Worm (Caenorhabditis elegans): Measurements from ENCODE around the gene K09C4.5.

Gene K09C4.5

ce11 chrX:3247768-3248167, 34.7 kb upstream of the K09C4.5 start:
- TF ChIP-seq mbf-1 (tag; optimal IDR thresholded peaks at IDR 0.05) (no peak), nhr-12 (tag; optimal IDR thresholded peaks at IDR 0.05) (no peak), ztf-1 (GFP tag; conservative IDR thresholded peaks at IDR 0.05) (no peak), alr-1 (tag; optimal IDR thresholded peaks at IDR 0.05) (no peak), nhr-6 (tag; optimal IDR thresholded peaks at IDR 0.05) (no peak), fos-1 (tag; optimal IDR thresholded peaks at IDR 0.05) (no peak), C34F6.9 (tag; optimal IDR thresholded peaks at IDR 0.05) (no peak), elt-3 (tag; optimal IDR thresholded peaks at IDR 0.05) (no peak), R02D3.7 (tag; optimal IDR thresholded peaks at IDR 0.05) (no peak)

ce11 chrX:3250481-3251091, 31.8 kb upstream of the K09C4.5 start, which contains the start of gene pqn-37:
Gene pqn-37, minus strand, starts transcription at chrX:3250531.
- no peak for TF ChIP-seq unc-39 (tag; optimal IDR thresholded peaks at IDR 0.05)
- peak; percentile 64 for TF ChIP-seq nhr-25 (tag; optimal IDR thresholded peaks at IDR 0.05)
- no peak for TF ChIP-seq ama-1 (optimal IDR thresholded peaks at IDR 0.05)
- no peak for TF ChIP-seq R02D3.7 (tag; optimal IDR thresholded peaks at IDR 0.05)

- no peak for TF ChIP-seq unc-55 (GFP tag; optimal IDR thresholded peaks at IDR 0.05)
- TF ChIP-seq unc-62 (GFP tag; optimal IDR thresholded peaks at IDR 0.05), result no peak
- no peak for TF ChIP-seq nhr-129 (tag; optimal IDR thresholded peaks at IDR 0.05)
- TF ChIP-seq nhr-237 (tag; optimal IDR thresholded peaks at IDR 0.05), result no peak
- no peak for TF ChIP-seq F13H6.1 (tag; optimal IDR thresholded peaks at IDR 0.05)
- TF ChIP-seq alr-1 (tag; optimal IDR thresholded peaks at IDR 0.05), result no peak
- TF ChIP-seq lin-11 (tag; optimal IDR thresholded peaks at IDR 0.05), result no peak
These were observed 29.9 kb upstream of the K09C4.5 start, which contains the start of gene tba-9 for ce11 chrX:3252500-3252899. Gene tba-9, plus strand, starts transcription at chrX:3252800.

- TF ChIP-seq nhr-11 (tag; optimal IDR thresholded peaks at IDR 0.05), result no peak
- TF ChIP-seq nhr-129 (tag; optimal IDR thresholded peaks at IDR 0.05), result peak; percentile 99
- no peak for TF ChIP-seq nhr-21 (tag; optimal IDR thresholded peaks at IDR 0.05)
- no peak for TF ChIP-seq nhr-237 (tag; optimal IDR thresholded peaks at IDR 0.05)
- peak; percentile 98 for TF ChIP-seq fos-1 (tag; optimal IDR thresholded peaks at IDR 0.05)
- no peak for TF ChIP-seq mdl-1 (tag; optimal IDR thresholded peaks at IDR 0.05)
- TF ChIP-seq lsy-2 (tag; optimal IDR thresholded peaks at IDR 0.05), result peak in 1 of 2 experiments; percentile 30
- no peak for TF ChIP-seq ceh-16 (tag; optimal IDR thresholded peaks at IDR 0.05)
- TF ChIP-seq nhr-23 (tag; optimal IDR thresholded peaks at IDR 0.05), result no peak
- TF ChIP-seq sma-3 (GFP tag; optimal IDR thresholded peaks at IDR 0.05), result peak; percentile 17
- peak; percentile 53 for TF ChIP-seq mab-5 (tag; optimal IDR thresholded peaks at IDR 0.05)
- peak; percentile 33 for TF ChIP-seq gmeb-1 (tag; optimal IDR thresholded peaks at IDR 0.05)
- TF ChIP-seq F13H6.1 (tag; optimal IDR thresholded peaks at IDR 0.05), result peak; percentile 37
- no peak for TF ChIP-seq elt-1 (tag; optimal IDR thresholded peaks at IDR 0.05)
- no peak for TF ChIP-seq lin-11 (tag; optimal IDR thresholded peaks at IDR 0.05)
- TF ChIP-seq unc-39 (tag; optimal IDR thresholded peaks at IDR 0.05), result no peak
- TF ChIP-seq Y55F3AM.14 (GFP tag; optimal IDR thresholded peaks at IDR 0.05), result no peak
- no peak for TF ChIP-seq peb-1 (tag; optimal IDR thresholded peaks at IDR 0.05)
- no peak for TF ChIP-seq dmd-4 (tag; optimal IDR thresholded peaks at IDR 0.05)
- TF ChIP-seq alr-1 (tag; optimal IDR thresholded peaks at IDR 0.05), result no peak
- TF ChIP-seq crh-2 (tag; optimal IDR thresholded peaks at IDR 0.05), result peak; percentile 85
- no peak for TF ChIP-seq sem-4 (tag; optimal IDR thresholded peaks at IDR 0.05)
- no peak for TF ChIP-seq blmp-1 (tag; optimal IDR thresholded peaks at IDR 0.05; ENCODE audit: insufficient read depth)
- no peak for TF ChIP-seq aly-2 (tag; optimal IDR thresholded peaks at IDR 0.05)
- TF ChIP-seq egl-27 (tag; optimal IDR thresholded peaks at IDR 0.05), result no peak
- TF ChIP-seq nhr-25 (tag; optimal IDR thresholded peaks at IDR 0.05), result no peak
- no peak for TF ChIP-seq lin-39 (tag; optimal IDR thresholded peaks at IDR 0.05)
- TF ChIP-seq nhr-12 (tag; optimal IDR thresholded peaks at IDR 0.05), result no peak
- no peak for TF ChIP-seq nhr-10 (tag; optimal IDR thresholded peaks at IDR 0.05)
- TF ChIP-seq skn-1 (tag; optimal IDR thresholded peaks at IDR 0.05), result no peak
- no peak for TF ChIP-seq ZK546.5 (tag; optimal IDR thresholded peaks at IDR 0.05)
- peak; percentile 82 for TF ChIP-seq sma-9 (GFP tag; optimal IDR thresholded peaks at IDR 0.05)
- TF ChIP-seq sma-9 (tag; optimal IDR thresholded peaks at IDR 0.05), result no peak
- no peak for TF ChIP-seq ztf-11 (tag; optimal IDR thresholded peaks at IDR 0.05)
- no peak for TF ChIP-seq unc-55 (GFP tag; optimal IDR thresholded peaks at IDR 0.05)
- TF ChIP-seq unc-62 (GFP tag; optimal IDR thresholded peaks at IDR 0.05), result no peak
- TF ChIP-seq elt-3 (tag; optimal IDR thresholded peaks at IDR 0.05), result no peak
- no peak for TF ChIP-seq zag-1 (tag; optimal IDR thresholded peaks at IDR 0.05)
- no peak for TF ChIP-seq ama-1 (optimal IDR thresholded peaks at IDR 0.05)
These were observed 25.5 kb upstream of the K09C4.5 start, which contains the start of gene lbp-3 for ce11 chrX:3256784-3257493. Gene lbp-3, plus strand, starts transcription at chrX:3257372.

Measured in whole organism, L2 larva.